Worm (Caenorhabditis elegans) whole organism, early embryonic: ENCODE measurements around the gene F59E12.8.
A peak's percentile ranks its signal among the peaks of the same experiment; 100 is the strongest.

ENCODE experiments used
- B0310.2 ChIP-seq: sonication (generic microtip); optimal IDR thresholded peaks from 2 replicates; lab custom pipeline; 2016; ENCODE audit warnings: mild to moderate bottlenecking, missing genetic modification characterization, missing compliant biosample characterization
- F13C5.2 ChIP-seq: sonication (generic microtip); optimal IDR thresholded peaks from 2 replicates; lab custom pipeline; 2017; ENCODE audit warnings: mild to moderate bottlenecking, missing genetic modification characterization, inconsistent platforms, missing compliant biosample characterization
- aly-1 ChIP-seq: sonication (generic microtip); optimal IDR thresholded peaks from 2 replicates; lab custom pipeline; 2016; ENCODE audit warnings: missing genetic modification characterization, missing compliant biosample characterization
- ama-1 ChIP-seq: fragments of 150-350 bp; optimal IDR thresholded peaks from 2 replicates; lab custom pipeline; 2014
- ceh-13 ChIP-seq: fragments of 200-800 bp; sonication (Bioruptor generic); optimal IDR thresholded peaks from 2 replicates; lab custom pipeline; 2018; ENCODE audit warnings: mild to moderate bottlenecking, missing genetic modification characterization, missing compliant biosample characterization
- ceh-36 ChIP-seq: sonication (generic microtip); optimal IDR thresholded peaks from 2 replicates; lab custom pipeline; 2016; ENCODE audit warnings: missing genetic modification characterization, inconsistent platforms, missing compliant biosample characterization
- ets-7 ChIP-seq: sonication (generic microtip); optimal IDR thresholded peaks from 2 replicates; lab custom pipeline; 2016; ENCODE audit warnings: missing genotype, missing genetic modification characterization, missing compliant biosample characterization
- flt-1 ChIP-seq: fragments of 200-800 bp; sonication (Bioruptor generic); IDR thresholded peaks from 2 replicates; pipeline ENCODE4 v1.3.6; 2022; ENCODE audit warnings: missing genetic modification characterization, missing compliant biosample characterization
- hmbx-1 ChIP-seq: sonication (generic microtip); optimal IDR thresholded peaks from 2 replicates; lab custom pipeline; 2016; ENCODE audit warnings: mild to moderate bottlenecking, missing genetic modification characterization, missing compliant biosample characterization
- hmg-4 ChIP-seq: fragments of 200-800 bp; sonication (Bioruptor generic); optimal IDR thresholded peaks from 2 replicates; lab custom pipeline; 2018; ENCODE audit warnings: mild to moderate bottlenecking, missing genetic modification characterization, missing compliant biosample characterization
- hnd-1 ChIP-seq: sonication (generic microtip); optimal IDR thresholded peaks from 2 replicates; lab custom pipeline; 2016; ENCODE audit warnings: missing genetic modification characterization, missing compliant biosample characterization
- pes-1 ChIP-seq: fragments of 200-800 bp; sonication (Bioruptor generic); IDR thresholded peaks from 2 replicates; pipeline ENCODE4 v1.3.6; 2022; ENCODE audit warnings: missing genetic modification reagents, missing genetic modification characterization, missing compliant biosample characterization
- scrt-1 ChIP-seq: fragments of 200-800 bp; sonication (Bioruptor generic); IDR thresholded peaks from 2 replicates; pipeline ENCODE4 v1.3.6; 2022; ENCODE audit warnings: missing genetic modification characterization, missing compliant biosample characterization
- sea-1 ChIP-seq: fragments of 200-800 bp; sonication (Bioruptor generic); conservative IDR thresholded peaks from 2 replicates; pipeline ENCODE4 v1.3.6; 2022; ENCODE audit warnings: missing genetic modification characterization, missing compliant biosample characterization
- tbx-11 ChIP-seq: fragments of 200-800 bp; sonication (Bioruptor generic); IDR thresholded peaks from 2 replicates; pipeline ENCODE4 v1.3.6; 2022; ENCODE audit warnings: missing genetic modification characterization, missing compliant biosample characterization
- tbx-37 ChIP-seq: fragments of 200-800 bp; sonication (Bioruptor generic); conservative IDR thresholded peaks from 2 replicates; pipeline ENCODE4 v1.3.6; 2022; ENCODE audit warnings: missing genetic modification reagents, missing genetic modification characterization, missing compliant biosample characterization
- tra-4 ChIP-seq: sonication (generic microtip); optimal IDR thresholded peaks from 2 replicates; lab custom pipeline; 2017; ENCODE audit warnings: missing genetic modification characterization, missing compliant biosample characterization

The F59E12.8 gene

DNA sequence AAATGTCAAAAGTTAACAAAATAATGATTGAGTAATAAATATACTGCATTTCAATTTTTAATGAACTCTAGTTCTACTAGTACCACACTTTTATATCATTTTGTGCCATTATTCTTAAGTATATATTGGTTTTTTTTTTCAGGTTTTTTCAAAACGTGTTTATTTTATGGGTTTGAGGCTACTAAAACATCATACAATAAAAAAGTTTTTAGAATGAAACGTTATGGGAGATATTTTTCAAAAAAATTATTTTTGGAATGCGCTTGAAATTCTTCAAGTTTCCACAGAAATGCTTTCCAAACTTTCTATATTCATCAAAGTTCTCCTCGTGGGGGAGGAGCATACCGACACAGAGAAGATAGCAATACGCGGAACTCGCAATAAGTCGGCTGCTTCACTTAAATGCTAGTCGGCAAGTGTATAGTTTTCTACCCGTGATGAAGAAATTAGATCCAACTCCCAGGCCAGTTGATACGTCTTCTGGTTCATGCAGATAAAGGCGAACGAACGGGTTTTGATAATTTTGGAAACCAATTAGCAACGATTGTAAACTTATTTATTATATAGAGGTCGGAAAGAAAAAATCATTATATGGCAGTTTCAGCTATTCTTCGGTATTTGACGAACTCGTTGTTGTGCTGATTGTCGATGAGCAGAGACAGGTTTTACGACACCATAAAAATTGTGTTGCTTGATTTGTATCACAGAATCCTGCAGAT is 37.2 kb downstream of the F59E12.8 start, which contains the start of gene C17G10.10:
Gene C17G10.10, minus strand, starts transcription at position 51 of the 719 bp plus-strand sequence.
- TF ChIP-seq ceh-13 (no peak), sea-1 (GFP tag; lab: Robert Waterston, UW) (0 out of 2 replicates have a peak, but pooled peaks have one; percentile 38)

DNA sequence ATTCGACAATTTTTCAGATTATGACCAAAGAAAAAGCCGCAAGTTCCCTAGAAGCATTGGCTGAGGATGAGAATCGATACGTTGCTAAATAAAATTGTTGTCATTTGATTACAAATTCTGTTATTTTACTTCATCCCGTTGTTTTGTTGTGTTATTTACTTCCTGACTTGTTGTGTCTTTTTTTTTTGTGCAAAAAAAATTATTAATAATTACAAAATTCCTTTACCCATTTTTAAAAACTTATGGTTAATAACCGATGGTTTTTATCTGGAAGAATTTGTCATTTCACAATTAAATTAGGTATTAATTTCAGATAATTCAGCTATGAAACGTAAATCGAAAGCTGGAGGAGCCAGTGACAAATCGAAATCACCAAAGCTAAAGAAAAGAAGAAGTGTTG is 40.5 kb downstream of the F59E12.8 start, which contains the start of gene C17G10.1:
Gene C17G10.1, plus strand, starts transcription at position 301 of the 400 bp plus-strand sequence.
- TF ChIP-seq scrt-1 (GFP tag; lab: Robert Waterston, UW) (no peak), tbx-37 (no peak), tra-4 (tag; lab: Kevin White, UChicago) (no peak), ceh-36 (tag; lab: Kevin White, UChicago) (no peak), hmbx-1 (no peak), B0310.2 (tag; lab: Kevin White, UChicago) (no peak), hmg-4 (GFP tag; lab: Kevin White, UChicago) (no peak), ama-1 (lab: Kevin White, UChicago) (no peak), aly-1 (tag; lab: Kevin White, UChicago) (no peak), F13C5.2 (no peak), pes-1 (GFP tag; lab: Robert Waterston, UW) (no peak), ceh-13 (no peak), flt-1 (GFP tag; lab: Robert Waterston, UW) (no peak), ets-7 (no peak), tbx-11 (GFP tag; lab: Robert Waterston, UW) (no peak), hnd-1 (tag; lab: Kevin White, UChicago) (no peak), sea-1 (GFP tag; lab: Robert Waterston, UW) (no peak)

DNA sequence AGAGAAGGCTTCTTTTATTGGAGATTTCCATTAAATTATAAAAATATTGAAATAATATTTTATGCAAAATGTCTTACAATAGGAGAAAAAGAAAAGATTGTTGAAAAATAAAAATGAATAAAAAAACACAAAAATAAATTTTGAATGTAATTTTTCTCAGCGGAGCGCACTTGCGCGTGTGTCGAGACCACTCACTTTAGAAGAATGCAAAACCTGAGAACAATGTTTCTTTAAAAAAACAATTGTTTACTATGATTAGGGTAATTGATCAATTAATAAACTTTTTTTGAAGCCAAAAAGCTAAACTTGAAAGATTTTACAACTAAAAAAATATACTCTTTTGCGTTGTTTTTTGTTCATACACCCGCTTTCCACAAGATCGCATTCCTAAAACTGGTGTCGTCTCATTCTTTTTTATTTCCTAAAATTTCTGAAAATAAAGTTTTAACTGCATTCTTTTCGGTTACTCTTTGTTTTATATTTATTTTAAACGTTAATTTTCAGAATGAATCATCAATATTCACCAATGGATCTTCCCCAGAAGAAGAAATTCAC is 42.4 kb downstream of the F59E12.8 start, which contains the start of gene ttc-4:
Gene ttc-4, plus strand, starts transcription at position 505 of the 555 bp plus-strand sequence.
- TF ChIP-seq ceh-13 (no peak), pes-1 (GFP tag; lab: Robert Waterston, UW) (peak; percentile 56), ets-7 (peak; percentile 19)

DNA sequence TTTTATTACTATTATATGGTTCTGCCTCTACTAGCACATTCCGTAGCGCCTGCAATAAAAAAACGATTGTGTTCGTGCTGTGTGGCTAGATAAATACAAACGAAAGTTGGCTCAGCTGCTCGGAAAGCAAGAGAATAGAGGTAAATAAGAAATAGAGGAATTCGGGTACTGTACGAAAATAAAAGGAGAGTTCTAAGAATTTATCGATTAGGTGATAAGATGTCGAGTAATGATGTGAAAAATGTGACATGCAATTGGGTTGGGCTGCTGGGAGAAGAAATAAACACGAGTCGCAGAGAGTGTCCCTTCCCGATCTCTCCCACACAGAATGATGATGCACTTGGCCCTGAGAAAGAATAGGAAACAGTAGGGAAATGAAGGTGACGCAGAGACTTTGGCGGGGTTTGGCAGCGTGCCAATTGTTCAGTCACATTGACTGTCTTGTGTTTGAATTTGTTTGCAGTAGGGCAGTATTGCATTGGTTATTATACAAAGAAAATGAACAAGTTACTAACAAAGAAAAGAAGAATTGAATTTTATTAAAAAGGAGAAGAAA is 43.3 kb downstream of the F59E12.8 start, which contains the start of gene cdc-14:
Gene cdc-14, minus strand, starts transcription at position 51 of the 556 bp plus-strand sequence.
- no peak for TF ChIP-seq aly-1 (tag; lab: Kevin White, UChicago)
- TF ChIP-seq tbx-37, result no peak
- TF ChIP-seq ceh-13, result no peak
- TF ChIP-seq hmbx-1, result no peak
- no peak for TF ChIP-seq sea-1 (GFP tag; lab: Robert Waterston, UW)
- TF ChIP-seq flt-1 (GFP tag; lab: Robert Waterston, UW), result no peak
- TF ChIP-seq hmg-4 (GFP tag; lab: Kevin White, UChicago), result peak; percentile 63
- TF ChIP-seq F13C5.2, result peak; percentile 75
- TF ChIP-seq ama-1 (lab: Kevin White, UChicago), result no peak

DNA sequence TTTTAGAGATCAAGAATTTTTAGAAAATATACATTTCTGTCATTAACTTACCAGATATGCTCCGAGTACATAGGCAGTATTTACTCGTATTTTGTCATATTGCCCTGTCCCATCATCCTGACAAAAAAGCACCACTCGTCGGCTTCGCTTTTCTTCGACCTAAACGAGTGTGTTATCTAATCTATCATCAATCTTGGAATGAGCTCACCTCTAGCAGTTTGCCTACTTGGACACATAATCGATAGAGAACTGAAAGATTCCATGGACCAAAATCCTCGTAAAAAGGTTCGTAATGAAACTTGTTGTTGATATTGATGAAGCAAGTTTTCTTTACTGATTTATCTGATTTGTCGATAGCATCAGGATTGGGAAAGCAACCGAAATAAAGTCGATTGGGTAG is 43.9 kb downstream of the F59E12.8 start:
- TF ChIP-seq scrt-1 (GFP tag; lab: Robert Waterston, UW), result no peak
- no peak for TF ChIP-seq sea-1 (GFP tag; lab: Robert Waterston, UW)
- no peak for TF ChIP-seq hmg-4 (GFP tag; lab: Kevin White, UChicago)
- no peak for TF ChIP-seq F13C5.2
- no peak for TF ChIP-seq hnd-1 (tag; lab: Kevin White, UChicago)
- no peak for TF ChIP-seq tbx-37
- TF ChIP-seq flt-1 (GFP tag; lab: Robert Waterston, UW), result no peak
- TF ChIP-seq ceh-36 (tag; lab: Kevin White, UChicago), result no peak
- TF ChIP-seq ets-7, result no peak
- TF ChIP-seq tra-4 (tag; lab: Kevin White, UChicago), result no peak
- no peak for TF ChIP-seq ama-1 (lab: Kevin White, UChicago)
- no peak for TF ChIP-seq pes-1 (GFP tag; lab: Robert Waterston, UW)
- TF ChIP-seq aly-1 (tag; lab: Kevin White, UChicago), result no peak
- TF ChIP-seq tbx-11 (GFP tag; lab: Robert Waterston, UW), result no peak
- no peak for TF ChIP-seq hmbx-1

DNA sequence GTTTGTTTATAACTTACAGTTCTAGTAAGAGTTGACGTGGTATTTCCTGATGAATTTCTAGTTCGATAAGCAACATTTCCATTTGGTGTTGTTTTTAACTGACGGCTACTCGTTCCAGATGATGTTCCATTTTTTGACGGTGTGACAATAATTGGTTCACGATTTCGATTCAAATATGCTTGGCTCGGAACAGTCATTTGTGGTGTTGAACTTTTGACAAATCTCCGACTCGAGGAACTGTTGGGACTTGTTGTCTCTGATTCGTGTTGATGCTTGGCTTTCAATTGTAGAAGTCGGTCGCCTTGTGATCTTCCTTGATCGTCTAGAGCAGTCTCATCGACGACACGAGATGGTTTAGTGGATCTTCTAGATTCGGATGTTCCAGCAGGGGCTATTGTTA is 45.2 kb downstream of the F59E12.8 start:
- TF ChIP-seq aly-1 (tag; lab: Kevin White, UChicago) (no peak), hmg-4 (GFP tag; lab: Kevin White, UChicago) (no peak), hnd-1 (tag; lab: Kevin White, UChicago) (no peak), flt-1 (GFP tag; lab: Robert Waterston, UW) (no peak), hmbx-1 (no peak), pes-1 (GFP tag; lab: Robert Waterston, UW) (no peak), ama-1 (lab: Kevin White, UChicago) (no peak), ceh-13 (no peak), tbx-11 (GFP tag; lab: Robert Waterston, UW) (no peak), ets-7 (no peak), B0310.2 (tag; lab: Kevin White, UChicago) (no peak), tra-4 (tag; lab: Kevin White, UChicago) (no peak), scrt-1 (GFP tag; lab: Robert Waterston, UW) (no peak), sea-1 (GFP tag; lab: Robert Waterston, UW) (no peak)

DNA sequence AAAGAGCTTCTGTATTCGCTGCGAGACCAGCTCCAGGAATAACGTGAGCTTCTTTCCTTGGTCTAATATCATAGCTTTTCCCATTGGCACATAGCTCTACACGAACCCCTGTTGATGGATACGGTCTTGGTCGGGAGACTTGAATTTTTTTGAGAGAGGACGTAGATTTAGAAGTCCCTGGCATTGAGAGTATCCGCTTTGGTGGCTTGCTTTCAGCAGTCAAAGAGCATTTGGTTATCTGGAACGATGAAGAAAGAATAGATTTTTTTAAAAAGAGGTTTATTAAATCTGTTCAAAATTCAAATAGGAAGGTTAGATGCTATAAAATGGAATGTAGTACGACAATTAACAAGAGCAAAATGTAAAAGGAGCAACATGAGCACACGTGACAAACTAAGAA is 47.0 kb downstream of the F59E12.8 start, which contains the start of gene C17G10.13:
Gene C17G10.13, minus strand, starts transcription at position 101 of the 400 bp plus-strand sequence.
- no peak for TF ChIP-seq hnd-1 (tag; lab: Kevin White, UChicago)
- TF ChIP-seq flt-1 (GFP tag; lab: Robert Waterston, UW), result no peak
- no peak for TF ChIP-seq tbx-37
- TF ChIP-seq hmg-4 (GFP tag; lab: Kevin White, UChicago), result no peak
- TF ChIP-seq F13C5.2, result no peak
- TF ChIP-seq B0310.2 (tag; lab: Kevin White, UChicago), result no peak
- no peak for TF ChIP-seq sea-1 (GFP tag; lab: Robert Waterston, UW)
